Fruit fly (Drosophila melanogaster): Measurements from ENCODE around the gene Pgant4.

Gene Pgant4

dm6 chr2L:3524729-3525181, 52.4 kb downstream of the Pgant4 start, which contains the start of gene CG8852 (continued):
- TF ChIP-seq Lpt (GFP tag; optimal IDR thresholded peaks at IDR 0.05), result no peak
- TF ChIP-seq eve (GFP tag; optimal IDR thresholded peaks at IDR 0.05), result no peak
- no peak for TF ChIP-seq CG7928 (GFP tag; optimal IDR thresholded peaks at IDR 0.05)
- no peak for TF ChIP-seq Tbp (GFP tag; optimal IDR thresholded peaks at IDR 0.05)
- TF ChIP-seq CG34376 (GFP tag; optimal IDR thresholded peaks at IDR 0.05), result no peak
- TF ChIP-seq CG11560 (tag; IDR thresholded peaks at IDR 0.05), result no peak
- TF ChIP-seq crol (GFP tag; IDR thresholded peaks at IDR 0.05), result no peak
- no peak for TF ChIP-seq her (GFP tag; optimal IDR thresholded peaks at IDR 0.05)
- no peak for TF ChIP-seq Abd-B (GFP tag; optimal IDR thresholded peaks at IDR 0.05)
- TF ChIP-seq Hr39 (optimal IDR thresholded peaks at IDR 0.05), result no peak
- no peak for TF ChIP-seq Stat92E (GFP tag; optimal IDR thresholded peaks at IDR 0.05)
- no peak for TF ChIP-seq CG17912 (GFP tag; optimal IDR thresholded peaks at IDR 0.05)
- TF ChIP-seq trh (GFP tag; optimal IDR thresholded peaks at IDR 0.05), result no peak
- TF ChIP-seq Hr51 (GFP tag; optimal IDR thresholded peaks at IDR 0.05), result no peak
- peak; percentile 34 for TF ChIP-seq Xbp1 (GFP tag; optimal IDR thresholded peaks at IDR 0.05)
